Fruit fly (Drosophila melanogaster): ENCODE measurements around the gene CG6310.
A peak's percentile ranks its signal among the peaks of the same experiment; 100 is the strongest.

CG6310 gene

DNA sequence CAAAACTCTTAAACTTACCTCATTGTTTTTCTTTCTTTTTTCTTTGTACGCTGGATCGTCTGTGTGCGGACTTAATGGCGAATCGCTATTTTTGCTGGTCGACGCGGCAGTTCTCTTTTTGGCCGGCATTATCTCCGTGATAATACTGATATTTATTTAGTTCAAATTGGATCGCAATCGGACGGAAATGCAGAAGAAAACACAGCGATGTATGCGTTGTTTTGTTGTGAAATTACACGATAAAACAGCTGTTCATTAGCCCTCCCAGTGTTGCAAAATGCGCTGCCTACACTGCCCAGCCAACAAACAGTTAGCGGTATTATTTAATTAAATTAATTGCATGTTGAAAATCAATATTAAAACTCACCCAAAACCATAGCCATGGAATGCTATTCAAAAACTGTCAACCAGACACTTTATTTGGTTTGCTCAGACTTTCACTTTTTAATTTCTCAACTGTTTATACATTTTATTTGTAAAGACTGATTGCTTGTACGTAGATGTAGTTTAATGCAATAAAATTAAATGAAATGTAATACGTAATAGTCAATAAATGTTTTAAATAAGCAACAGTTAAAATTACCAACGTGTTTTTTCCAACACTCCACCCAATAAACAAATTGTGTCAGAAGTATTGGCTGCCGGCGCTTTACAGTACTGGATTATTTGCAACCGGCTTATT lies 28.5 kb upstream of the CG6310 start, which contains the start of the genes Irbp18 and APP-BP1 (continued):
- peak; percentile 94 for TF ChIP-seq CG7786 (GFP tag; optimal IDR thresholded peaks at IDR 0.05)
- peak; percentile 96 for TF ChIP-seq CG9727 (GFP tag; optimal IDR thresholded peaks at IDR 0.05)
- peak; percentile 84 for TF ChIP-seq Hand (GFP tag; optimal IDR thresholded peaks at IDR 0.05)
- peak; percentile 90 for TF ChIP-seq CG15514 (GFP tag; optimal IDR thresholded peaks at IDR 0.05)
- TF ChIP-seq CG2129 (GFP tag; IDR thresholded peaks at IDR 0.05; ENCODE audit: partially characterized antibody), result no peak
- peak; percentile 82 for TF ChIP-seq CG33557 (GFP tag; optimal IDR thresholded peaks at IDR 0.05)
- peak; percentile 89 for TF ChIP-seq CG4282 (GFP tag; optimal IDR thresholded peaks at IDR 0.05)
- TF ChIP-seq Hmr (GFP tag; optimal IDR thresholded peaks at IDR 0.05), result peak; percentile 96
- peak; percentile 95 for TF ChIP-seq bcd (GFP tag; optimal IDR thresholded peaks at IDR 0.05)
- peak; percentile 78 for TF ChIP-seq kni (GFP tag; optimal IDR thresholded peaks at IDR 0.05)
- 0 out of 2 replicates have a peak, but pooled peaks have one; percentile 25 for TF ChIP-seq hbn (GFP tag; IDR thresholded peaks at IDR 0.05; ENCODE audit: partially characterized antibody)
- TF ChIP-seq usp (GFP tag; optimal IDR thresholded peaks at IDR 0.05), result no peak
- TF ChIP-seq CG12391 (tag; optimal IDR thresholded peaks at IDR 0.05), result peak; percentile 96
- TF ChIP-seq CG11456 (GFP tag; IDR thresholded peaks at IDR 0.05), result peak; percentile 87
- TF ChIP-seq otp (GFP tag; IDR thresholded peaks at IDR 0.05), result peak; percentile 80; the same call in 2 of the 3 replicates
- peak; percentile 84 to 92 for TF ChIP-seq bsh (GFP tag; optimal IDR thresholded peaks at IDR 0.05)
- no peak for TF ChIP-seq abd-A (tag; optimal IDR thresholded peaks at IDR 0.05)
- peak; percentile 86 for TF ChIP-seq CG9215 (GFP tag; IDR thresholded peaks at IDR 0.05)
- TF ChIP-seq Nf-YB (GFP tag; optimal IDR thresholded peaks at IDR 0.05), result peak; percentile 78
- peak; percentile 93 for TF ChIP-seq unpg (GFP tag; optimal IDR thresholded peaks at IDR 0.05)
- peak; percentile 98 for TF ChIP-seq CG30403 (GFP tag; optimal IDR thresholded peaks at IDR 0.05)
- no peak for TF ChIP-seq lov (optimal IDR thresholded peaks at IDR 0.05)
- peak; percentile 49; the same call in 1 of the 3 replicates for TF ChIP-seq lov (GFP tag; IDR thresholded peaks at IDR 0.05)
- TF ChIP-seq Taf1 (GFP tag; IDR thresholded peaks at IDR 0.05), result peak; percentile 67
- peak; percentile 85 for TF ChIP-seq emc (GFP tag; optimal IDR thresholded peaks at IDR 0.05)
- TF ChIP-seq zen2 (GFP tag; IDR thresholded peaks at IDR 0.05; ENCODE audit: partially characterized antibody), result no peak
- peak; percentile 79 for TF ChIP-seq ken (GFP tag; IDR thresholded peaks at IDR 0.05)
- TF ChIP-seq CG9876 (GFP tag; optimal IDR thresholded peaks at IDR 0.05), result peak; percentile 84
- TF ChIP-seq BtbVII (GFP tag; optimal IDR thresholded peaks at IDR 0.05), result peak; percentile 91
- no peak for TF ChIP-seq bigmax (GFP tag; optimal IDR thresholded peaks at IDR 0.05)
- TF ChIP-seq CG5245 (GFP tag; optimal IDR thresholded peaks at IDR 0.05), result peak; percentile 87
- TF ChIP-seq ewg (GFP tag; optimal IDR thresholded peaks at IDR 0.05), result peak; percentile 87
- TF ChIP-seq CG34376 (GFP tag; optimal IDR thresholded peaks at IDR 0.05), result peak; percentile 95
- TF ChIP-seq CG9609 (GFP tag; optimal IDR thresholded peaks at IDR 0.05), result peak; percentile 94
- TF ChIP-seq pho (GFP tag; optimal IDR thresholded peaks at IDR 0.05), result peak; percentile 96
- TF ChIP-seq row (GFP tag; IDR thresholded peaks at IDR 0.05), result peak; percentile 88
- peak; percentile 89 for TF ChIP-seq Atf6 (GFP tag; IDR thresholded peaks at IDR 0.05)
- peak; percentile 84 for TF ChIP-seq ci (GFP tag; IDR thresholded peaks at IDR 0.05)
- peak; percentile 95 for TF ChIP-seq NfI (GFP tag; optimal IDR thresholded peaks at IDR 0.05)
- TF ChIP-seq CG12219 (GFP tag; optimal IDR thresholded peaks at IDR 0.05), result peak; percentile 91
- peak; percentile 91 for TF ChIP-seq so (GFP tag; IDR thresholded peaks at IDR 0.05)
- peak; percentile 94 for TF ChIP-seq CG8924 (tag; optimal IDR thresholded peaks at IDR 0.05)
- peak; percentile 87 for TF ChIP-seq NK7.1 (GFP tag; optimal IDR thresholded peaks at IDR 0.05)
- peak; percentile 79 for TF ChIP-seq eyg (GFP tag; optimal IDR thresholded peaks at IDR 0.05)
- peak; percentile 91 for TF ChIP-seq CG4328 (GFP tag; optimal IDR thresholded peaks at IDR 0.05)
- peak; percentile 94 for TF ChIP-seq CG1233 (GFP tag; optimal IDR thresholded peaks at IDR 0.05)
- peak; percentile 91 for TF ChIP-seq luna (GFP tag; optimal IDR thresholded peaks at IDR 0.05)
- peak; percentile 80 for TF ChIP-seq mirr (GFP tag; optimal IDR thresholded peaks at IDR 0.05)
- peak; percentile 72 for TF ChIP-seq MBD-R2 (GFP tag; IDR thresholded peaks at IDR 0.05)
